Worm (Caenorhabditis elegans): ENCODE data around the gene mig-2.

Gene mig-2

DNA sequence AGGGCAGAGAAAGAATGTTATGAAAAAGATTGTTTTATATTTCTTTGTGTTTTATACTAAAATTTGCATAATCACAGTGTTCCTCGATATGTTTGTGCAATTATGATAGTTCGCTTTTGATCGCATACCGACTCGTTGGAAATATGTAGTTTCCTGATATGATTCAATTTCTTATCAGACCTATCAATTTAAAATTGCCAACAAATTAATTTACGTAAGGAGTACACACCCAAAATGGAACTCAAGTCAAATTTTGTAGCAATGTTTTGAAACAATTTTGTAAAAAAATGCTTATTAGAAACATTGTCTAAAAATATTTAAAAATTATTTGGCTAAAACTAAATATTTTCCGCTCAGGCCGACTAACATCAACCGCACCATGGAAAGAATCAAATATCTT, 47.8 kb upstream of the mig-2 start:
- TF ChIP-seq Y5F2A.4 (GFP tag; optimal IDR thresholded peaks at IDR 0.05): no peak
- peak; percentile 39 for TF ChIP-seq dve-1 (tag; optimal IDR thresholded peaks at IDR 0.05; ENCODE audit: insufficient read depth)
- TF ChIP-seq ceh-20 (GFP tag; IDR thresholded peaks at IDR 0.05): no peak
- peak; percentile 7 for TF ChIP-seq mep-1 (tag; optimal IDR thresholded peaks at IDR 0.05)
- TF ChIP-seq arid-1 (GFP tag; conservative IDR thresholded peaks at IDR 0.05): no peak
- no peak for TF ChIP-seq hlh-11 (tag; optimal IDR thresholded peaks at IDR 0.05)
- TF ChIP-seq snpc-4 (tag; optimal IDR thresholded peaks at IDR 0.05): no peak
- TF ChIP-seq spr-1 (tag; optimal IDR thresholded peaks at IDR 0.05): no peak
- TF ChIP-seq madf-5 (GFP tag; IDR thresholded peaks at IDR 0.05): no peak
- no peak for TF ChIP-seq nhr-6 (tag; optimal IDR thresholded peaks at IDR 0.05)
- TF ChIP-seq daf-16 (GFP tag; optimal IDR thresholded peaks at IDR 0.05): no peak
- TF ChIP-seq daf-16 (tag; optimal IDR thresholded peaks at IDR 0.05): peak; percentile 60
- peak; percentile 48 for TF ChIP-seq pqm-1 (tag; optimal IDR thresholded peaks at IDR 0.05)
- peak; percentile 41; the same call in 1 of the 2 replicates for TF ChIP-seq dmd-6 (GFP tag; IDR thresholded peaks at IDR 0.05)
- no peak for TF ChIP-seq R02D3.7 (tag; optimal IDR thresholded peaks at IDR 0.05)
- TF ChIP-seq tra-1 (GFP tag; IDR thresholded peaks at IDR 0.05): no peak
- TF ChIP-seq php-3 (GFP tag; IDR thresholded peaks at IDR 0.05): 0 out of 2 replicates have a peak, but pooled peaks have one; percentile 23
- TF ChIP-seq attf-4 (tag; optimal IDR thresholded peaks at IDR 0.05): no peak
- TF ChIP-seq spr-3 (GFP tag; optimal IDR thresholded peaks at IDR 0.05): no peak
- no peak for TF ChIP-seq lir-3 (tag; optimal IDR thresholded peaks at IDR 0.05)
- no peak for TF ChIP-seq cey-2 (tag; optimal IDR thresholded peaks at IDR 0.05; ENCODE audit: borderline replicate concordance, insufficient read depth)
- TF ChIP-seq nhr-48 (tag; optimal IDR thresholded peaks at IDR 0.05): no peak
- peak; percentile 69 for TF ChIP-seq nhr-28 (tag; optimal IDR thresholded peaks at IDR 0.05)
- no peak for TF ChIP-seq dmd-8 (GFP tag; IDR thresholded peaks at IDR 0.05)

DNA sequence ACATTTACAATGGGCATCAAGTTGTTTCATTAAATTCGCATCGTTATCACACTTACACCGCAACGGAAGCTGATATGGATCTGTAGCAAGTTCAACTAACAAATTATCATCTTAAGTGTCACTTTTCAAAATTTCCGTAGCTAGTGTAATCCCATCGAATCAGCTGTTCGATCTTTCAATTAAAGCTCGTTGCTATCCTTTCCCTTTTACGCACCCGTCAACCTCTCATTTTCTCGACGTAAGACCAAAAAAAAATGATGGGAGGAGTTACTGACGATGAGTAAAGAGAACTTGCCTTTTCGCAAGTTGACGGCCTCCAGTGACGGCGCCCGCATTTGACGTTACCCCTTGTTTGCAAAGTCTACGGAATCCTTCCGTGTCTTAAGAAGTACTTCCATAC, 46.4 kb upstream of the mig-2 start, which contains the start of gene F29G6.1:
F29G6.1 (plus strand) TSS at position 301 of the 400 bp plus-strand sequence.
- TF ChIP-seq zfp-3 (GFP tag; conservative IDR thresholded peaks at IDR 0.05): no peak
- peak in 1 of 2 experiments; percentile 42 for TF ChIP-seq unc-62 (GFP tag; optimal IDR thresholded peaks at IDR 0.05 in 1 of 2)
- no peak for TF ChIP-seq unc-62 (tag; optimal IDR thresholded peaks at IDR 0.05)

DNA sequence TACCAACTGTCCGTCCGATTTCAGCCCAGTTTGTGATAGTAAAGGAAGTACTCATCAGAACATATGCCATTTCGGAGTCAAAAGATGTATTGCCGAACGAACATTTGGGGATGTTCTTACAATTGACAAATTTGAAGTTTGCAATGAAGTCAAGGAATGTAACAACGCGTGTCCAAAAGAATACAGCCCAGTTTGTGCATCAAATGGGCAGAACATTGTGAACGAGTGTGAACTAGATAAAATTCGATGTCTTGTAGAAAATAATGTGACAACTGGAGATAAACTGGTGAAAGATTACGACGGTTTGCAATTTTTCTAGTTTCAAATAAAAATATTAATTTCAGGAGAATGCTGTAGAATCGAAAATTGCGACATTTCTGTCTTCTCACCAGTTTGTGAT, 40.6 kb upstream of the mig-2 start:
- peak in 1 of 2 experiments; percentile 91 for TF ChIP-seq unc-62 (GFP tag; optimal IDR thresholded peaks at IDR 0.05 in 1 of 2)
- no peak for TF ChIP-seq unc-62 (tag; optimal IDR thresholded peaks at IDR 0.05)
- no peak for TF ChIP-seq Y5F2A.4 (GFP tag; optimal IDR thresholded peaks at IDR 0.05)

DNA sequence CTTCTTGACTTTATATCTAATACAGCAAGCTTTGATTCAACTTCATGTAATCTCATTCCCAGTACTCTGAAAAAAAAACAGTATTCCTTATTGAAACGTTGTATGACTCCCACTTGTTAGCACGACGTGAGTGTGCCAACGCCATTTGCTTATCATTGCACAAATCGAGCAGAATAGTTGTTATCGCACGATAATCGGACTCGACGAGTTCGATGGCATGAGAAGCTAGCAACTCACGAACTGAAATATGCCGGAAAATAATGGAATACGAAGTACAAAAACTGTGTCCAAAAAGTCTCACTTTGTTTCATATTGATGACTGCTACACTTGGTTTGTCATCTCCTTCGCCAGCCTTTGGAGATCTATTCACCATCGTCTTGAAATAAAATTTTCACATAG, 38.9 kb upstream of the mig-2 start:
- no peak for TF ChIP-seq nhr-48 (tag; optimal IDR thresholded peaks at IDR 0.05)
- peak in 1 of 2 experiments; percentile 54 for TF ChIP-seq unc-62 (GFP tag; optimal IDR thresholded peaks at IDR 0.05 in 1 of 2)
- no peak for TF ChIP-seq unc-62 (tag; optimal IDR thresholded peaks at IDR 0.05)
- TF ChIP-seq nhr-10 (tag; optimal IDR thresholded peaks at IDR 0.05): no peak
- peak; percentile 34 for TF ChIP-seq mxl-3 (GFP tag; optimal IDR thresholded peaks at IDR 0.05)
- TF ChIP-seq snpc-1.2 (GFP tag; IDR thresholded peaks at IDR 0.05): no peak
- peak; percentile 69 for TF ChIP-seq hlh-11 (tag; optimal IDR thresholded peaks at IDR 0.05)
- no peak for TF ChIP-seq madf-5 (GFP tag; IDR thresholded peaks at IDR 0.05)
- TF ChIP-seq unc-39 (tag; optimal IDR thresholded peaks at IDR 0.05): no peak
- TF ChIP-seq F26F4.8 (GFP tag; conservative IDR thresholded peaks at IDR 0.05): no peak
- no peak for TF ChIP-seq ztf-11 (tag; optimal IDR thresholded peaks at IDR 0.05)
- TF ChIP-seq ceh-20 (GFP tag; IDR thresholded peaks at IDR 0.05): no peak
- TF ChIP-seq duxl-1 (tag; optimal IDR thresholded peaks at IDR 0.05; ENCODE audit: poor library complexity): no peak
- TF ChIP-seq nhr-28 (tag; optimal IDR thresholded peaks at IDR 0.05): peak; percentile 90
- TF ChIP-seq mes-2 (tag; optimal IDR thresholded peaks at IDR 0.05; ENCODE audit: poor library complexity, severe bottlenecking): no peak
- no peak for TF ChIP-seq daf-8 (GFP tag; IDR thresholded peaks at IDR 0.05)
- no peak for TF ChIP-seq nhr-76 (tag; optimal IDR thresholded peaks at IDR 0.05)
- TF ChIP-seq daf-16 (GFP tag; optimal IDR thresholded peaks at IDR 0.05): no peak
- TF ChIP-seq daf-16 (tag; optimal IDR thresholded peaks at IDR 0.05): peak; percentile 81
- TF ChIP-seq R02D3.7 (tag; optimal IDR thresholded peaks at IDR 0.05): no peak
- TF ChIP-seq ceh-82 (tag; optimal IDR thresholded peaks at IDR 0.05): no peak
- no peak for TF ChIP-seq F49E8.2 (tag; optimal IDR thresholded peaks at IDR 0.05; ENCODE audit: borderline replicate concordance)
- TF ChIP-seq hlh-30 (tag; optimal IDR thresholded peaks at IDR 0.05; ENCODE audit: insufficient read depth): no peak
- TF ChIP-seq hif-1 (tag; optimal IDR thresholded peaks at IDR 0.05): no peak
- peak; percentile 57 for TF ChIP-seq dve-1 (tag; optimal IDR thresholded peaks at IDR 0.05; ENCODE audit: insufficient read depth)
- TF ChIP-seq skn-1 (tag; optimal IDR thresholded peaks at IDR 0.05): no peak
- TF ChIP-seq ces-1 (GFP tag; optimal IDR thresholded peaks at IDR 0.05): no peak
- TF ChIP-seq tra-1 (GFP tag; IDR thresholded peaks at IDR 0.05): 0 out of 2 replicates have a peak, but pooled peaks have one; percentile 17
- TF ChIP-seq F37D6.2 (tag; optimal IDR thresholded peaks at IDR 0.05): no peak
- no peak for TF ChIP-seq Y5F2A.4 (GFP tag; optimal IDR thresholded peaks at IDR 0.05)
